Worm (Caenorhabditis elegans): ENCODE results near the gene str-249.

- no peak for TF ChIP-seq him-1 (tag; optimal IDR thresholded peaks at IDR 0.05)
- TF ChIP-seq dao-5 (tag; optimal IDR thresholded peaks at IDR 0.05), result no peak
Observed at ce11 chrIV:7228208-7228607, 41.6 kb upstream of the str-249 start, which contains the start of gene D2024.5.

Data from whole organism, L4/young adult.